Fruit fly (Drosophila melanogaster) whole organism, wandering third instar larva: ENCODE data around the gene CG4338.

Source experiments
- CG32264 ChIP-seq: fragments of 200-800 bp; sonication (Bioruptor generic); optimal IDR thresholded peaks from 2 replicates; lab custom pipeline; 2016; ENCODE audit warnings: missing biosample characterization, missing genetic modification characterization
- Dfd ChIP-seq: fragments of >200 bp; optimal IDR thresholded peaks from 2 replicates; lab custom pipeline; 2017; ENCODE audit warnings: missing biosample characterization, missing genetic modification characterization
- lola ChIP-seq: fragments of >200 bp; optimal IDR thresholded peaks from 2 replicates; lab custom pipeline; 2017; ENCODE audit warnings: missing biosample characterization, missing genetic modification characterization
- psq ChIP-seq: fragments of 200-800 bp; sonication (Bioruptor generic); optimal IDR thresholded peaks from 3 replicates; lab custom pipeline; 2017; ENCODE audit warnings: missing biosample characterization, mild to moderate bottlenecking, missing genetic modification characterization, moderate library complexity

- TF ChIP-seq Dfd (GFP tag; lab: Kevin White, UChicago) (no peak), CG32264 (no peak), psq (peak; percentile 19), lola (GFP tag; lab: Kevin White, UChicago) (no peak)
These were observed 44.8 kb downstream of the CG4338 start, which contains the start of the genes CG6276 and CG44040 for dm6 chr3R:15319912-15320746.
